Worm (Caenorhabditis elegans): ENCODE data around the gene drd-1.

drd-1 gene

DNA sequence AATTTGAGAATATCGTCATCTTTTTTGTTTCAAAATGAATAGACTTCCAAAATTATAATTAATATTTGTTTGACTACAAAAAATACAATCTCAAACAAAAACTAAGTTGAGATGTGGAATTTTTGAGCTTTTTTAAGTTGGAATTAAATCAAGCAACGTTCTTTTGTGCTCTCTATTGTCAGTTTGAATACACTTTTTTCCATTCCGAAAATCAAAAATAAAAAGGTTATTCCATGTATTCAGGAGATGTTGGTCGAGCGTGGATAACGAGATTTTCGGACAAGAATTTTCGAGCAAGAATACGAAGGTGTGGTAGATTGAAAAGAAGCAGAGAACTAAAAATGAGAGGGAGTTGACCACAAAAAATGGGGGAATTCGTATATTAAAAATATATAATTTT lies 17.7 kb upstream of the drd-1 start:
- TF ChIP-seq fkh-10 (GFP tag; optimal IDR thresholded peaks at IDR 0.05) (peak; percentile 89), ceh-28 (tag; optimal IDR thresholded peaks at IDR 0.05) (no peak)

DNA sequence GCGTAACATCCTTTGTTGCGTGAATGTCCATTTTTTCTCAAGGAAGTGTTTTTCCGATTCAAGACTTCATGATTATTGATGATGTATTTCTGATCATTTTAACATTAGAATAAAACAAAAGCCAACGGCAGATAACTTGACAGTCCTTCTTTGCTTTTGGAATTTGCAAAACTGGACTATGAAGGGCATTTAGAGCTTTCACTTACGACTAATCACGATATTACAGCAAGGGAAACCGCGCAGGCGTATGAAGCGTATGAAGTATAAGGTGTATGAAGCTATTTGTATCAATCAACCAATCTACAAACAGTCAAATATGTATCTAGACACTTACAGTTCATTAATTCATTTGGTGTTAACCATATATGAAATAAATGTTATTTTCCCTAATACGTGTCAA lies 10.1 kb upstream of the drd-1 start:
- TF ChIP-seq nhr-25 (tag; optimal IDR thresholded peaks at IDR 0.05) = peak; percentile 21
- TF ChIP-seq ceh-16 (tag; optimal IDR thresholded peaks at IDR 0.05) = no peak

DNA sequence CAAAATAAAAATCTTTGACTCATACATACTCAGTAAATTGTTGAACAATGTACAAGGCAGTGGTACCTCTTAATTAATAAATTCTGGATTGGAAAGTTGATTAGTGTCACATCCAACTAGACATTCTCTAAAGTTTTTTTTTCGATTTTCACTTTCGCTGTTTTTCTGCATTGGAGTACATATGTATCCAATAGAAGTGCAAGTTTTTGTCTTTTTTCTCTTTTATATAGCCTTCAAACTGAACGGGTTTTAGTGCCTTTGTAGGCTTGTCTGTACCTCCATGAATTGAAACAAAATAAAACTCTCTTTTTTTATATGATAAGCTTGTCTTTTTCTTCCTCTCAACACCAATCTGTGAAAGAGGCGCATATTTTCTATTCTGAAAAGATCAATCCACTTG lies 7.7 kb upstream of the drd-1 start:
- TF ChIP-seq jun-1 (tag; optimal IDR thresholded peaks at IDR 0.05) (no peak), nhr-25 (tag; optimal IDR thresholded peaks at IDR 0.05) (peak; percentile 55)

DNA sequence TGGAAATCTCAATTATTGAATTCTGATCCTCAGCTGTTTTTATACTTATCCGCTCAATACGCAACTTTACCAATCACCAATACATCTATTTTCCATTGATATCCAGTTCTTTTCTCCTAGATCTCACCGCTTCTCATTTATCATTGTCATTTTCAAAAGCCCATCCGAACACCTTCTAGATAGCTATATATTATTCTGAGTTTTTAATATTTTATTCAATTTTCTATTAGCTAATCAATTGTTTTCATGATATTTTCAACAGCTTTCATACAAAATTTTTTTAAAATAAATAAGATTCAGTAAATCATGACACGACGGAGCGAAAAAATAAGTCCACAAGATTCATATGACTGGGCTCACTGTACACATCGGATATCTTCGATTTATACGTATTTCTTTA lies 6.7 kb upstream of the drd-1 start, which contains the start of gene F49E12.12:
Gene F49E12.12, plus strand, starts transcription at position 301 of the 400 bp plus-strand sequence.
- TF ChIP-seq nhr-237 (tag; optimal IDR thresholded peaks at IDR 0.05) (no peak), fkh-10 (GFP tag; optimal IDR thresholded peaks at IDR 0.05) (no peak), tbx-2 (tag; optimal IDR thresholded peaks at IDR 0.05) (no peak), lin-39 (tag; optimal IDR thresholded peaks at IDR 0.05) (no peak), R02D3.7 (tag; optimal IDR thresholded peaks at IDR 0.05) (no peak)

DNA sequence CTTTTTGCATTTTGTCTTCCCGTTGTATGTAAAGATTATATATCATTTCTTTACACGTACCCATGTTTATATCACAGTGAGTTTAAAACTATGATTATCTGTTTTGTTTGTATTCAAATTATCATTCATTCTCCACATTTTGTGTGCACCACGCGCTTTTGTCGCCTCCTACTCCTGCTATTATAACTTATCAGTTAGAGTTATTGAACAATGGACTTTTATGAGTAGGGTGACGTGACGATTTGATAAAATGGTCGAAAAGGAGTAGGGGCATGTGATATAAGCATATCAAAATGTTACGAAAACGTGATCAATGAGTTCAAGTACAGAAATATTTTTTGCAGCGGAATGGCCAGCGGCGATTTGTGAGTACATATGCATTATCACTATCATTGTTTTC lies 5.0 kb upstream of the drd-1 start:
- TF ChIP-seq ceh-16 (tag; optimal IDR thresholded peaks at IDR 0.05) (no peak), R02D3.7 (tag; optimal IDR thresholded peaks at IDR 0.05) (no peak), skn-1 (tag; optimal IDR thresholded peaks at IDR 0.05) (peak; percentile 1), ztf-4 (tag; optimal IDR thresholded peaks at IDR 0.05) (no peak), fkh-2 (tag; optimal IDR thresholded peaks at IDR 0.05) (no peak), nhr-237 (tag; optimal IDR thresholded peaks at IDR 0.05) (no peak), snpc-4 (tag; optimal IDR thresholded peaks at IDR 0.05) (no peak), elt-3 (tag; optimal IDR thresholded peaks at IDR 0.05) (no peak), mdl-1 (tag; optimal IDR thresholded peaks at IDR 0.05) (no peak), pha-4 (tag; optimal IDR thresholded peaks at IDR 0.05) (peak; percentile 80), ztf-11 (tag; optimal IDR thresholded peaks at IDR 0.05) (no peak), zag-1 (tag; optimal IDR thresholded peaks at IDR 0.05) (no peak), unc-39 (tag; optimal IDR thresholded peaks at IDR 0.05) (no peak), tbx-2 (tag; optimal IDR thresholded peaks at IDR 0.05) (no peak), pqm-1 (tag; optimal IDR thresholded peaks at IDR 0.05) (peak; percentile 100), daf-12 (tag; optimal IDR thresholded peaks at IDR 0.05) (no peak), ceh-9 (tag; optimal IDR thresholded peaks at IDR 0.05) (no peak), nhr-12 (tag; optimal IDR thresholded peaks at IDR 0.05) (no peak), nfya-1 (tag; optimal IDR thresholded peaks at IDR 0.05; ENCODE audit: insufficient read depth) (peak; percentile 22), ceh-82 (tag; optimal IDR thresholded peaks at IDR 0.05) (no peak), elt-2 (tag; optimal IDR thresholded peaks at IDR 0.05) (peak; percentile 99), jun-1 (tag; optimal IDR thresholded peaks at IDR 0.05) (peak; percentile 95), elt-1 (tag; optimal IDR thresholded peaks at IDR 0.05) (no peak), ZK546.5 (tag; optimal IDR thresholded peaks at IDR 0.05) (no peak), lsy-12 (tag; optimal IDR thresholded peaks at IDR 0.05) (peak; percentile 38), nhr-77 (tag; optimal IDR thresholded peaks at IDR 0.05) (no peak), sea-2 (GFP tag; optimal IDR thresholded peaks at IDR 0.05) (no peak), nhr-11 (tag; optimal IDR thresholded peaks at IDR 0.05) (no peak), fkh-10 (GFP tag; optimal IDR thresholded peaks at IDR 0.05) (no peak), nhr-76 (tag; optimal IDR thresholded peaks at IDR 0.05) (no peak), mml-1 (tag; optimal IDR thresholded peaks at IDR 0.05) (no peak)

DNA sequence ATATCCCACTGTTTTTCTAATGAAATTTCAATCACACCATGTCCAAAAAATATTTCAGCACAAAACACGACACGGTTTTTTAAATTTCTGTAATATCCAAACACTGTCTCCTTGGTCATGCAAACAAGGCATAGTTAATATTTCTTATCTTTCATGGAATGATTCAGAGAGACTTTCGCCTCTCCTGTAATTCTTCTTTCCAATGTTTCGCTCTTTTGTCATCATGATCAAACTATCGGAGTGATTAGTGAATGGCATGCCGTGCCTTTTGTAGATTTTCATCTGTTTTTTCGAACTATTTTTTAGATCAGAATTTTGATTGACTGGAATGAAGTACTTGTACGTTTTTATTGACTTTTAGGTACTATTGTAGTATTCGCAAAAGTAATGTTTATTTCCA lies 3.5 kb upstream of the drd-1 start:
- peak; percentile 11 for TF ChIP-seq lsy-12 (tag; optimal IDR thresholded peaks at IDR 0.05)
- peak; percentile 77 for TF ChIP-seq elt-2 (tag; optimal IDR thresholded peaks at IDR 0.05)
- TF ChIP-seq ama-1 (optimal IDR thresholded peaks at IDR 0.05) = no peak
- TF ChIP-seq jun-1 (tag; optimal IDR thresholded peaks at IDR 0.05) = peak; percentile 14
- peak; percentile 77 for TF ChIP-seq pqm-1 (tag; optimal IDR thresholded peaks at IDR 0.05)
- peak; percentile 65 for TF ChIP-seq skn-1 (tag; optimal IDR thresholded peaks at IDR 0.05)
- no peak for TF ChIP-seq fkh-2 (tag; optimal IDR thresholded peaks at IDR 0.05)
